Worm (Caenorhabditis elegans) whole organism, early embryonic: ENCODE data around the gene cec-5.

Source experiments
- B0310.2 ChIP-seq: sonication (generic microtip); optimal IDR thresholded peaks from 2 replicates; lab custom pipeline; 2016; ENCODE audit warnings: mild to moderate bottlenecking, missing genetic modification characterization, missing compliant biosample characterization
- F13C5.2 ChIP-seq: sonication (generic microtip); optimal IDR thresholded peaks from 2 replicates; lab custom pipeline; 2017; ENCODE audit warnings: mild to moderate bottlenecking, missing genetic modification characterization, inconsistent platforms, missing compliant biosample characterization
- aly-1 ChIP-seq: sonication (generic microtip); optimal IDR thresholded peaks from 2 replicates; lab custom pipeline; 2016; ENCODE audit warnings: missing genetic modification characterization, missing compliant biosample characterization
- ama-1 ChIP-seq: fragments of 150-350 bp; optimal IDR thresholded peaks from 2 replicates; lab custom pipeline; 2014
- ceh-13 ChIP-seq: fragments of 200-800 bp; sonication (Bioruptor generic); optimal IDR thresholded peaks from 2 replicates; lab custom pipeline; 2018; ENCODE audit warnings: mild to moderate bottlenecking, missing genetic modification characterization, missing compliant biosample characterization
- ceh-36 ChIP-seq: sonication (generic microtip); optimal IDR thresholded peaks from 2 replicates; lab custom pipeline; 2016; ENCODE audit warnings: missing genetic modification characterization, inconsistent platforms, missing compliant biosample characterization
- ets-7 ChIP-seq: sonication (generic microtip); optimal IDR thresholded peaks from 2 replicates; lab custom pipeline; 2016; ENCODE audit warnings: missing genotype, missing genetic modification characterization, missing compliant biosample characterization
- flt-1 ChIP-seq: fragments of 200-800 bp; sonication (Bioruptor generic); IDR thresholded peaks from 2 replicates; pipeline ENCODE4 v1.3.6; 2022; ENCODE audit warnings: missing genetic modification characterization, missing compliant biosample characterization
- hmbx-1 ChIP-seq: sonication (generic microtip); optimal IDR thresholded peaks from 2 replicates; lab custom pipeline; 2016; ENCODE audit warnings: mild to moderate bottlenecking, missing genetic modification characterization, missing compliant biosample characterization
- hnd-1 ChIP-seq: sonication (generic microtip); optimal IDR thresholded peaks from 2 replicates; lab custom pipeline; 2016; ENCODE audit warnings: missing genetic modification characterization, missing compliant biosample characterization
- pes-1 ChIP-seq: fragments of 200-800 bp; sonication (Bioruptor generic); IDR thresholded peaks from 2 replicates; pipeline ENCODE4 v1.3.6; 2022; ENCODE audit warnings: missing genetic modification reagents, missing genetic modification characterization, missing compliant biosample characterization
- sea-1 ChIP-seq: fragments of 200-800 bp; sonication (Bioruptor generic); conservative IDR thresholded peaks from 2 replicates; pipeline ENCODE4 v1.3.6; 2022; ENCODE audit warnings: missing genetic modification characterization, missing compliant biosample characterization
- tbx-11 ChIP-seq: fragments of 200-800 bp; sonication (Bioruptor generic); IDR thresholded peaks from 2 replicates; pipeline ENCODE4 v1.3.6; 2022; ENCODE audit warnings: missing genetic modification characterization, missing compliant biosample characterization
- tbx-37 ChIP-seq: fragments of 200-800 bp; sonication (Bioruptor generic); conservative IDR thresholded peaks from 2 replicates; pipeline ENCODE4 v1.3.6; 2022; ENCODE audit warnings: missing genetic modification reagents, missing genetic modification characterization, missing compliant biosample characterization

DNA sequence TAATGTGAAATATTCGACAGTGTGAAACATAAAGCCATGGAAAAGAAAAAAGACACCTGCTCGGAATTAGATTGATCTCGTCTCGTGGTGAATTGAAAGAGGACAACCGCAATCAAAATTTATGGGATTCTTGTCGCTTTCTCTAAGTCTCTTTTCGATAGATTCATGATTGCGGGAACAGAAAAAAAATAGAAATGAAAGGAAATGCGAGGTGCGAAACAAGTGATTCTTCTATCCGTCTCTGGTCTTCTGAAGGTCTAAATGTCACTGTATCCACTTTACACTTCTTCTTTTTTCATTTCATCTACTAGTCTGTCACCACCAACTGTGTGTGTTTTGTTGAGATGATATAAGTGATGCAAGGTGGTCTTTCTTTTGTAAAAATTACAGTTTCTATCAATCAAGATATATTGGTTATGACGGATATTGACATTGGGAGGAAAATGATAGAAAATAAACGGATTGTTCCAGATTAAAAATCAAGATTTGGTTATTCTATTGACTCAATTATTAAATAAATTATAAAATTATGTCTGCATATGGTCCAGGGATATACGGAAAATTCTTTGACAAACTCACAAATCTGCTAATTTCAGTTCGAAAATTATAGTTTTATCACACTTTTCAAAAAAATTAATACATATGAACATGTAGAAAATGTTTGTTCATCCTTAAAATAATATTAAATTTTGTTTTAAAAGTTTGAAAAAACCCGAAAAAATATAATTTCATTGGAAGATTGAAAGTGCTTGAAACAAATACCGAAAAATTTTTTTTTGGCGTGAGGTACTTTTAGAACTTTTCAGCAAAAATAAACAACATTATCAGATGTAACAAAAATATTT lies 49.5 kb downstream of the cec-5 start:
- TF ChIP-seq ets-7 (tag; lab: Kevin White, UChicago), result no peak
- no peak for TF ChIP-seq flt-1 (GFP tag; lab: Robert Waterston, UW)
- TF ChIP-seq hmbx-1, result no peak
- no peak for TF ChIP-seq B0310.2 (tag; lab: Kevin White, UChicago)
- no peak for TF ChIP-seq sea-1 (GFP tag; lab: Robert Waterston, UW)
- TF ChIP-seq ceh-13, result no peak
- TF ChIP-seq tbx-11, result no peak
- no peak for TF ChIP-seq ama-1 (lab: Kevin White, UChicago)
- TF ChIP-seq ceh-36 (tag; lab: Kevin White, UChicago), result no peak
- TF ChIP-seq F13C5.2 (tag; lab: Kevin White, UChicago), result no peak
- TF ChIP-seq tbx-37 (GFP tag; lab: Robert Waterston, UW), result no peak
- TF ChIP-seq hnd-1, result no peak
- TF ChIP-seq aly-1 (tag; lab: Kevin White, UChicago), result no peak
- TF ChIP-seq pes-1 (GFP tag; lab: Robert Waterston, UW), result no peak
